Worm (Caenorhabditis elegans) whole organism, late embryonic: ENCODE measurements around the gene K08D9.10.

ENCODE experiments used
- ama-1 ChIP-seq: fragments of 150-350 bp; optimal IDR thresholded peaks from 2 replicates; lab custom pipeline; 2014
- nfya-1 ChIP-seq: sonication (generic microtip); optimal IDR thresholded peaks from 2 replicates; lab custom pipeline; 2017; ENCODE audit warnings: missing genetic modification characterization, mild to moderate bottlenecking, missing compliant biosample characterization, antibody characterized with exemption, moderate library complexity
- pha-4 ChIP-seq: fragments of 150-350 bp; optimal IDR thresholded peaks from 2 replicates; lab custom pipeline; 2018; ENCODE audit warnings: missing biosample characterization, missing genetic modification reagents, missing genetic modification characterization
- pqm-1 ChIP-seq: sonication (generic microtip); optimal IDR thresholded peaks from 2 replicates; lab custom pipeline; 2016; ENCODE audit warnings: missing genetic modification characterization, missing compliant biosample characterization
- tbx-2 ChIP-seq: sonication (generic microtip); optimal IDR thresholded peaks from 2 replicates; lab custom pipeline; 2016; ENCODE audit warnings: missing genetic modification characterization, missing compliant biosample characterization
- ztf-16 ChIP-seq: sonication (generic microtip); optimal IDR thresholded peaks from 2 replicates; lab custom pipeline; 2017; ENCODE audit warnings: missing genetic modification characterization, missing compliant biosample characterization

DNA sequence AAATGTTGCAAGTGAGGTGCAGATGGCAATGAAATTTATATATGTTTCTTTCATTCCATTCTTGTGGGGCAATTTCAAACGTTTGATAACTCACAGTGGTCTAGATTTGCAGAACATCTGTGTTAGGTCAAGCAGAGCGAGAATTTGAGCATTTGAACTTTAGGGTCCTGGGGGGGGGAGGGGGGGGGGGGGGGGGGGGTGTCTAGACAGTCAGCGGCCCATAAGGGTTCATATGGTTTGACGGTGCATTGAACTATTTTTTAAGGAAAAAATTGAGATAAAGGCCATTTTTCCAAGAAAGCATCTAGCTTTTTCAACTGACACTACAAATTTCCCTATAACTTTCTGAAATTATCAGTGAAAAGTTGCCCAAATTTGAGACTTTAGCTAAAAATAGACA is 44.8 kb upstream of the K08D9.10 start:
- TF ChIP-seq ztf-16 (tag; lab: Kevin White, UChicago) (no peak), nfya-1 (tag; lab: Kevin White, UChicago) (no peak), tbx-2 (tag; lab: Kevin White, UChicago) (no peak), ama-1 (lab: Kevin White, UChicago) (no peak), pha-4 (tag; lab: Kevin White, UChicago) (no peak), pqm-1 (tag; lab: Kevin White, UChicago) (no peak)
